Worm (Caenorhabditis elegans): ENCODE results near the gene T14G8.2.

DNA sequence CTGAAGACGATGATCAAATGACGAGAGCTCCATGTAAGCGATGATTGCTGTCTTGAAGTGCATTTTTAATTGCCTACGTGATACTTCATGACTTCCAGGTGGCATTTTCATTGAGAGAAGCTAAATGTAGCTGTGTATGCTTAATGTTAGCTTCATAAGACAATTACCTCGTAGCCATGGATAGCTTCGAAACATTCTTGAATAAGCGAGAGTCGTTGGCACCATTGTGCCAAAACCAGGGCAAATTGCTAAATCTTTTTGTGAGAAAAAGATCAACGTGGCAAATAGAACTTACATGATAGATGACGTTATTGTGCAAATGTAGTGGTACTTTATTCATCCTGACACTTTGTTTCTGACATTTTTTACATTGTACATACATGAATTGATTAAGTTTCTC is 5.5 kb downstream of the T14G8.2 start:
- TF ChIP-seq aly-1 (tag; optimal IDR thresholded peaks at IDR 0.05) (no peak), hmbx-1 (tag; optimal IDR thresholded peaks at IDR 0.05) (no peak), ama-1 (optimal IDR thresholded peaks at IDR 0.05) (no peak), scrt-1 (GFP tag; IDR thresholded peaks at IDR 0.05) (no peak), hmg-4 (GFP tag; optimal IDR thresholded peaks at IDR 0.05) (no peak), hnd-1 (tag; optimal IDR thresholded peaks at IDR 0.05) (no peak), B0310.2 (tag; optimal IDR thresholded peaks at IDR 0.05) (no peak), pes-1 (GFP tag; IDR thresholded peaks at IDR 0.05) (no peak), F13C5.2 (tag; optimal IDR thresholded peaks at IDR 0.05) (no peak), ceh-13 (GFP tag; optimal IDR thresholded peaks at IDR 0.05) (no peak), tra-4 (tag; optimal IDR thresholded peaks at IDR 0.05) (no peak), tbx-11 (GFP tag; IDR thresholded peaks at IDR 0.05) (no peak), ets-7 (tag; optimal IDR thresholded peaks at IDR 0.05) (no peak), flt-1 (GFP tag; IDR thresholded peaks at IDR 0.05) (no peak)
